Worm (Caenorhabditis elegans): ENCODE measurements around the gene wrt-10.

Gene wrt-10

ce11 chrII:7562616-7563015 lies 28.3 kb upstream of the wrt-10 start:
- TF ChIP-seq ceh-58 (GFP tag; IDR thresholded peaks at IDR 0.05) (no peak), nfyb-1 (GFP tag; IDR thresholded peaks at IDR 0.05) (no peak), ztf-6 (GFP tag; IDR thresholded peaks at IDR 0.05) (no peak), gei-17 (GFP tag; optimal IDR thresholded peaks at IDR 0.05) (no peak), F49E8.2 (tag; optimal IDR thresholded peaks at IDR 0.05; ENCODE audit: insufficient read depth) (no peak), ceh-27 (GFP tag; optimal IDR thresholded peaks at IDR 0.05) (no peak), snpc-1.1 (tag; optimal IDR thresholded peaks at IDR 0.05; ENCODE audit: insufficient read depth) (no peak), hmg-20 (GFP tag; IDR thresholded peaks at IDR 0.05) (no peak), madf-8 (GFP tag; conservative IDR thresholded peaks at IDR 0.05) (no peak), attf-5 (GFP tag; optimal IDR thresholded peaks at IDR 0.05) (no peak), lsy-27 (tag; optimal IDR thresholded peaks at IDR 0.05; ENCODE audit: borderline replicate concordance, insufficient read depth) (no peak), F33H1.4 (GFP tag; IDR thresholded peaks at IDR 0.05) (no peak), hsf-1 (GFP tag; IDR thresholded peaks at IDR 0.05) (no peak), F39B2.1 (GFP tag; IDR thresholded peaks at IDR 0.05) (no peak), nfya-1 (tag; optimal IDR thresholded peaks at IDR 0.05; ENCODE audit: borderline replicate concordance, insufficient read depth) (no peak), snpc-4 (GFP tag; optimal IDR thresholded peaks at IDR 0.05) (no peak), snpc-4 (tag; optimal IDR thresholded peaks at IDR 0.05) (no peak), nhr-120 (GFP tag; IDR thresholded peaks at IDR 0.05) (no peak), sptf-2 (GFP tag; optimal IDR thresholded peaks at IDR 0.05) (no peak), Y53G8AR.9 (GFP tag; conservative IDR thresholded peaks at IDR 0.05) (no peak)

ce11 chrII:7561494-7561893 lies 27.1 kb upstream of the wrt-10 start, which contains the start of the genes ZK1290.11 and ZK1290.1:
Gene ZK1290.11 (minus strand): TSS chrII:7561594.
Gene ZK1290.1 (plus strand): TSS chrII:7561764.
- TF ChIP-seq hlh-26 (GFP tag; conservative IDR thresholded peaks at IDR 0.05) (no peak), B0035.1 (tag; optimal IDR thresholded peaks at IDR 0.05) (no peak), let-607 (tag; optimal IDR thresholded peaks at IDR 0.05) (no peak), ceh-91 (GFP tag; IDR thresholded peaks at IDR 0.05) (no peak)

- TF ChIP-seq mcd-1 (GFP tag; IDR thresholded peaks at IDR 0.05) (no peak), aptf-3 (GFP tag; IDR thresholded peaks at IDR 0.05) (no peak), snpc-3.4 (tag; optimal IDR thresholded peaks at IDR 0.05) (no peak), ets-4 (GFP tag; optimal IDR thresholded peaks at IDR 0.05) (no peak), Y53F4B.3 (GFP tag; IDR thresholded peaks at IDR 0.05) (no peak), Y67H2A.10 (GFP tag; conservative IDR thresholded peaks at IDR 0.05) (no peak), madf-10 (tag; optimal IDR thresholded peaks at IDR 0.05) (no peak), ceh-27 (GFP tag; optimal IDR thresholded peaks at IDR 0.05) (no peak)
These were observed 26.5 kb upstream of the wrt-10 start for ce11 chrII:7560844-7561243.

DNA sequence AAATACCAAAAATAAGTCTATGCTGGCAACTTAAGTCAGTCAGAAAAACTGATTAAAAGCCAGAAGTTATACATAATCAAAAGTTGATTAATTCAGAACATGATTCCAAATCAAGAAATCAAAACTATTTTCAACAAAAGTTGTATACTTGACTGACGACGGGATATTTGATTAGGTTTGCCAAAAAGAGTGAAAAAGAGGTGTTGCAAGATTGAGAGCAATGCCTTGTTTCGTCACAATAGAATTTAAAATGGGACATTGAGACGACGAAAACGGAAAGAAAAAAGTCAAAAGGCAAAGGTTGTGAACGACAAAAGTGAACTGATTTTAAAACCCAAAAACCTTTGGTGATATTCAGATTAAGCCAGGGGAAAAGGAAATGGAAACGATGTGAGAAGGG lies 24.5 kb upstream of the wrt-10 start:
- TF ChIP-seq F37B4.10 (GFP tag; IDR thresholded peaks at IDR 0.05) = no peak
- no peak for TF ChIP-seq madf-3 (GFP tag; IDR thresholded peaks at IDR 0.05)
- no peak for TF ChIP-seq ceh-40 (GFP tag; IDR thresholded peaks at IDR 0.05)
- no peak for TF ChIP-seq F55B11.4 (tag; optimal IDR thresholded peaks at IDR 0.05; ENCODE audit: borderline replicate concordance, insufficient read depth)
- TF ChIP-seq aptf-2 (GFP tag; conservative IDR thresholded peaks at IDR 0.05) = no peak
- no peak for TF ChIP-seq nfyb-1 (GFP tag; IDR thresholded peaks at IDR 0.05)
- no peak for TF ChIP-seq Y56A3A.18 (GFP tag; IDR thresholded peaks at IDR 0.05)
- TF ChIP-seq lsl-1 (GFP tag; optimal IDR thresholded peaks at IDR 0.05) = no peak
- no peak for TF ChIP-seq ceh-58 (GFP tag; IDR thresholded peaks at IDR 0.05)
- no peak for TF ChIP-seq madf-8 (GFP tag; conservative IDR thresholded peaks at IDR 0.05)
- TF ChIP-seq ztf-22 (GFP tag; optimal IDR thresholded peaks at IDR 0.05) = no peak
- no peak for TF ChIP-seq sptf-2 (GFP tag; optimal IDR thresholded peaks at IDR 0.05)
- TF ChIP-seq let-607 (tag; optimal IDR thresholded peaks at IDR 0.05) = no peak

Data from whole organism, young adult.